Comparison of ENCODE assay signal across 1 fruit fly cellular context in the genomic region with DNA sequence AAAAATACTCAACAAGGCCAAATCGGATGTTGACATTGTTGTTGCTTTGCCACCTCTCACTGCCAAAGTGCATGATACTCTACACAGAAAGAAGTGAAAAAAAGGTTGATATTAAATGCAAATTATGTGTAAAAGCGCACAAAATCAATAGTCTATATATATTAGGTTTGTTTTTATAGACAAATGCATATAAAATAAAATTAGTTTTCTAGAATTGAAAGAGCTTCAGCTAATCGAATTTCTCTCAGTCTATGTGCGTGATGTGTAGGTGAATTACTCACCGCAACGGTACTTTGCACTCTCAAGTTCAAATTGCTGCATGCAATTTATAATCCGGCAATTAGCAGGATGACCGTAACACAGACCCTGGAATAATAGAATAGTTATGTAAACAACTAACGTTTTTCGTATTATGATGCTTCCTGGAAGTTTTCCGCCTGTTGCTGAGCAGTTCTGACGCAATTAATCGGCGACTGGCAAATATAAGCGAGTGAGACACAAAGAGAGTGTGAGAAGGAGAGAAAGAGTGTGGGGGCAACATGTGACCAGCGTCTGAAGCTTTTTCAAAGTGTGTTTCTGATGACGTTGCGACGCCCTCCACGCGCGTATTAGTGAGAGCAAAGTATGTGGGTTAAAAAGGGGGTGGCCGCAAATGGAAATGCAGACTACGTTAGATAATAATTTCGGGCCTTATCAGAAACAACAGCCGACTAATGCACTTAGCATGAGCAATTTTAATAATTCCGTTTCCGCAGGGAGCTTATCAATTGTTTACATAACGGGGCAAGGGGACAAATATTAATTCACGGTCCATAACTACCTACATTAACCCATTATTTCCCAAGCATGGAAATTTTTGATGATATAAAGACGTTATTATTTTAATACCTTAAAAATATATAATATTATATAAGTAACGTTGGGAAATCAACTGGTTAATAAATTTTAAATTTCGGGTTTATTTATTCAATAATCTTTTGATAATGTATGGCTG.
TF ChIP-seq lines count a peak whose summit lies in the region.

No protein-coding gene starts in this region.

TF ChIP-seq in whole organism, embryonic, 481 proteins besides CTCF, POLR2A, EP300 and RAD21 (continued from another document and continues in another):
- TF ChIP-seq dan (GFP tag; IDR thresholded peaks at IDR 0.05; lab: Robert Waterston, UW) (peak; percentile 86; the same call in 1 of the 2 replicates), CG42726 (GFP tag; IDR thresholded peaks at IDR 0.05; lab: Robert Waterston, UW; ENCODE audit: partially characterized antibody) (no peak), CG4820 (GFP tag; optimal IDR thresholded peaks at IDR 0.05; lab: Kevin White, UChicago) (peak; percentile 93), HLH54F (GFP tag; optimal IDR thresholded peaks at IDR 0.05; lab: Kevin White, UChicago) (peak; percentile 74), sima (GFP tag; optimal IDR thresholded peaks at IDR 0.05; lab: Kevin White, UChicago) (peak; percentile 42), z (GFP tag; IDR thresholded peaks at IDR 0.05; lab: Robert Waterston, UW) (peak; percentile 62), CG3838 (GFP tag; optimal IDR thresholded peaks at IDR 0.05; lab: Kevin White, UChicago) (peak; percentile 73), Meics (GFP tag; optimal IDR thresholded peaks at IDR 0.05; lab: Kevin White, UChicago) (peak; percentile 91), trem (tag; optimal IDR thresholded peaks at IDR 0.05; lab: Kevin White, UChicago) (peak; percentile 91), wor (GFP tag; IDR thresholded peaks at IDR 0.05; lab: Robert Waterston, UW) (peak; percentile 90), CG3281 (GFP tag; optimal IDR thresholded peaks at IDR 0.05; lab: Kevin White, UChicago) (peak; percentile 88), Sry-β (GFP tag; optimal IDR thresholded peaks at IDR 0.05; lab: Kevin White, UChicago) (peak; percentile 30), CG32767 (GFP tag; IDR thresholded peaks at IDR 0.05; lab: Robert Waterston, UW) (peak; percentile 92), Taf1 (GFP tag; IDR thresholded peaks at IDR 0.05; lab: Robert Waterston, UW) (peak; percentile 86), CG12104 (GFP tag; optimal IDR thresholded peaks at IDR 0.05; lab: Kevin White, UChicago) (peak; percentile 90), CG4328 (GFP tag; optimal IDR thresholded peaks at IDR 0.05; lab: Kevin White, UChicago) (peak; percentile 77), chif (GFP tag; optimal IDR thresholded peaks at IDR 0.05; lab: Kevin White, UChicago) (peak; percentile 59 to 87), CG8478 (optimal IDR thresholded peaks at IDR 0.05; lab: Kevin White, UChicago) (no peak), CG11723 (GFP tag; optimal IDR thresholded peaks at IDR 0.05; lab: Kevin White, UChicago) (peak; percentile 84), tx (GFP tag; optimal IDR thresholded peaks at IDR 0.05; lab: Kevin White, UChicago) (peak; percentile 55), mirr (GFP tag; optimal IDR thresholded peaks at IDR 0.05; lab: Kevin White, UChicago) (peak; percentile 16), CG17829 (tag; optimal IDR thresholded peaks at IDR 0.05; lab: Kevin White, UChicago) (peak; percentile 96), CG7556 (GFP tag; optimal IDR thresholded peaks at IDR 0.05; lab: Kevin White, UChicago) (peak; percentile 91), gsb-n (tag; optimal IDR thresholded peaks at IDR 0.05; lab: Kevin White, UChicago) (peak; percentile 88), CoRest (tag; optimal IDR thresholded peaks at IDR 0.05; lab: Kevin White, UChicago) (peak; percentile 93), sens-2 (GFP tag; IDR thresholded peaks at IDR 0.05; lab: Robert Waterston, UW) (peak; percentile 94), CG17328 (GFP tag; IDR thresholded peaks at IDR 0.05; lab: Robert Waterston, UW) (peak; percentile 96), CG13624 (GFP tag; optimal IDR thresholded peaks at IDR 0.05; lab: Kevin White, UChicago) (peak; percentile 70), kah (GFP tag; optimal IDR thresholded peaks at IDR 0.05; lab: Kevin White, UChicago) (peak; percentile 78), CG14860 (GFP tag; IDR thresholded peaks at IDR 0.05; lab: Robert Waterston, UW; ENCODE audit: partially characterized antibody) (no peak), luna (GFP tag; optimal IDR thresholded peaks at IDR 0.05; lab: Kevin White, UChicago) (no peak), gce (GFP tag; IDR thresholded peaks at IDR 0.05; lab: Robert Waterston, UW) (peak; percentile 92), Tbp (GFP tag; optimal IDR thresholded peaks at IDR 0.05; lab: Kevin White, UChicago) (no peak), H15 (GFP tag; IDR thresholded peaks at IDR 0.05; lab: Robert Waterston, UW) (peak; percentile 94), disco-r (GFP tag; optimal IDR thresholded peaks at IDR 0.05; lab: Kevin White, UChicago) (peak; percentile 71), Ssrp (tag; optimal IDR thresholded peaks at IDR 0.05; lab: Kevin White, UChicago) (peak; percentile 94), CG8924 (tag; optimal IDR thresholded peaks at IDR 0.05; lab: Kevin White, UChicago) (peak; percentile 88), CG10462 (GFP tag; optimal IDR thresholded peaks at IDR 0.05; lab: Kevin White, UChicago) (peak; percentile 86), Eip74EF (GFP tag; optimal IDR thresholded peaks at IDR 0.05; lab: Kevin White, UChicago) (peak in 1 of 2 experiments; percentile 94), CG2199 (GFP tag; IDR thresholded peaks at IDR 0.05; lab: Robert Waterston, UW) (peak; percentile 98), CG12942 (GFP tag; optimal IDR thresholded peaks at IDR 0.05; lab: Kevin White, UChicago) (peak; percentile 81), tin (GFP tag; optimal IDR thresholded peaks at IDR 0.05; lab: Kevin White, UChicago) (peak; percentile 92), CG17568 (GFP tag; optimal IDR thresholded peaks at IDR 0.05; lab: Kevin White, UChicago) (peak; percentile 81), CG4617 (GFP tag; optimal IDR thresholded peaks at IDR 0.05; lab: Kevin White, UChicago; ENCODE audit: borderline replicate concordance) (peak; percentile 58), gem (tag; optimal IDR thresholded peaks at IDR 0.05; lab: Kevin White, UChicago) (peak; percentile 92), CG6683 (GFP tag; optimal IDR thresholded peaks at IDR 0.05; lab: Kevin White, UChicago) (peak; percentile 82), CG10565 (GFP tag; optimal IDR thresholded peaks at IDR 0.05; lab: Kevin White, UChicago) (peak; percentile 69), CG8944 (GFP tag; optimal IDR thresholded peaks at IDR 0.05; lab: Kevin White, UChicago) (peak; percentile 52), HLH3B (GFP tag; IDR thresholded peaks at IDR 0.05; lab: Robert Waterston, UW) (peak; percentile 95), lmd (GFP tag; IDR thresholded peaks at IDR 0.05; lab: Robert Waterston, UW) (peak; percentile 90), gcm2 (GFP tag; optimal IDR thresholded peaks at IDR 0.05; lab: Kevin White, UChicago) (peak; percentile 71), Awh (GFP tag; IDR thresholded peaks at IDR 0.05; lab: Robert Waterston, UW) (peak; percentile 98), CG4424 (GFP tag; optimal IDR thresholded peaks at IDR 0.05; lab: Kevin White, UChicago) (peak; percentile 95), stwl (tag; optimal IDR thresholded peaks at IDR 0.05; lab: Kevin White, UChicago) (peak; percentile 22), CG3065 (GFP tag; optimal IDR thresholded peaks at IDR 0.05; lab: Kevin White, UChicago) (peak; percentile 78), schlank (tag; optimal IDR thresholded peaks at IDR 0.05; lab: Kevin White, UChicago) (peak; percentile 69), sug (tag; optimal IDR thresholded peaks at IDR 0.05; lab: Kevin White, UChicago) (peak; percentile 64), Asciz (GFP tag; optimal IDR thresholded peaks at IDR 0.05; lab: Kevin White, UChicago) (peak; percentile 95), Lhr (GFP tag; optimal IDR thresholded peaks at IDR 0.05; lab: Kevin White, UChicago) (peak; percentile 68), danr (GFP tag; IDR thresholded peaks at IDR 0.05; lab: Robert Waterston, UW) (peak; percentile 81), BEAF-32 (GFP tag; optimal IDR thresholded peaks at IDR 0.05; lab: Kevin White, UChicago) (no peak), Doc3 (GFP tag; IDR thresholded peaks at IDR 0.05; lab: Robert Waterston, UW; ENCODE audit: partially characterized antibody) (no peak), sqz (GFP tag; optimal IDR thresholded peaks at IDR 0.05; lab: Kevin White, UChicago) (peak; percentile 68), Blimp-1 (GFP tag; optimal IDR thresholded peaks at IDR 0.05; lab: Kevin White, UChicago) (peak; percentile 95), Ada2b (GFP tag; IDR thresholded peaks at IDR 0.05; lab: Robert Waterston, UW) (peak; percentile 87), CG1024 (GFP tag; IDR thresholded peaks at IDR 0.05; lab: Robert Waterston, UW) (peak; percentile 83), CG1647 (GFP tag; optimal IDR thresholded peaks at IDR 0.05; lab: Kevin White, UChicago) (peak; percentile 87), CG10209 (GFP tag; optimal IDR thresholded peaks at IDR 0.05; lab: Kevin White, UChicago) (peak; percentile 84), Elba2 (GFP tag; optimal IDR thresholded peaks at IDR 0.05; lab: Kevin White, UChicago) (peak; percentile 85), CG7745 (tag; optimal IDR thresholded peaks at IDR 0.05; lab: Kevin White, UChicago) (peak; percentile 7), zfh1 (GFP tag; IDR thresholded peaks at IDR 0.05; lab: Robert Waterston, UW) (peak; percentile 97), CG16813 (GFP tag; IDR thresholded peaks at IDR 0.05; lab: Robert Waterston, UW; ENCODE audit: partially characterized antibody) (no peak), Mrtf (GFP tag; IDR thresholded peaks at IDR 0.05; lab: Robert Waterston, UW) (peak; percentile 83; the same call in 1 of the 3 replicates), Camta (GFP tag; optimal IDR thresholded peaks at IDR 0.05; lab: Kevin White, UChicago) (peak; percentile 72), pnt (GFP tag; optimal IDR thresholded peaks at IDR 0.05; lab: Kevin White, UChicago) (peak; percentile 80), Atf3 (GFP tag; optimal IDR thresholded peaks at IDR 0.05; lab: Kevin White, UChicago) (peak; percentile 67), CG8290 (GFP tag; optimal IDR thresholded peaks at IDR 0.05; lab: Kevin White, UChicago) (peak; percentile 50), CG8290 (tag; optimal IDR thresholded peaks at IDR 0.05; lab: Kevin White, UChicago) (peak; percentile 16 to 26), sd (tag; optimal IDR thresholded peaks at IDR 0.05; lab: Kevin White, UChicago) (peak; percentile 51), CG2678 (tag; optimal IDR thresholded peaks at IDR 0.05; lab: Kevin White, UChicago) (peak; percentile 95), Spps (tag; optimal IDR thresholded peaks at IDR 0.05; lab: Kevin White, UChicago) (peak; percentile 91), CG3726 (GFP tag; IDR thresholded peaks at IDR 0.05; lab: Robert Waterston, UW) (peak; percentile 94), sob (GFP tag; IDR thresholded peaks at IDR 0.05; lab: Robert Waterston, UW) (peak; percentile 91), mld (GFP tag; IDR thresholded peaks at IDR 0.05; lab: Robert Waterston, UW; ENCODE audit: partially characterized antibody) (no peak), Sox102F (GFP tag; optimal IDR thresholded peaks at IDR 0.05; lab: Kevin White, UChicago) (peak; percentile 96), knrl (GFP tag; IDR thresholded peaks at IDR 0.05; lab: Robert Waterston, UW; ENCODE audit: partially characterized antibody) (no peak), CG13123 (GFP tag; optimal IDR thresholded peaks at IDR 0.05; lab: Kevin White, UChicago) (peak; percentile 81), Opbp (GFP tag; IDR thresholded peaks at IDR 0.05; lab: Robert Waterston, UW; ENCODE audit: partially characterized antibody) (no peak), CG6175 (GFP tag; IDR thresholded peaks at IDR 0.05; lab: Robert Waterston, UW) (peak; percentile 85), lbe (GFP tag; optimal IDR thresholded peaks at IDR 0.05; lab: Kevin White, UChicago) (peak; percentile 87), NC2β (GFP tag; optimal IDR thresholded peaks at IDR 0.05; lab: Kevin White, UChicago) (peak; percentile 61), run (tag; optimal IDR thresholded peaks at IDR 0.05; lab: Kevin White, UChicago) (peak; percentile 91), twi (tag; optimal IDR thresholded peaks at IDR 0.05; lab: Kevin White, UChicago) (peak; percentile 79), hb (GFP tag; IDR thresholded peaks at IDR 0.05; lab: Robert Waterston, UW; ENCODE audit: partially characterized antibody) (no peak), NC2α (GFP tag; optimal IDR thresholded peaks at IDR 0.05; lab: Kevin White, UChicago) (peak; percentile 74), dpn (GFP tag; optimal IDR thresholded peaks at IDR 0.05; lab: Kevin White, UChicago) (peak; percentile 69 to 87), CG2129 (GFP tag; IDR thresholded peaks at IDR 0.05; lab: Robert Waterston, UW; ENCODE audit: partially characterized antibody) (no peak), Nf-YB (GFP tag; optimal IDR thresholded peaks at IDR 0.05; lab: Kevin White, UChicago) (peak; percentile 60), Pdp1 (GFP tag; optimal IDR thresholded peaks at IDR 0.05; lab: Kevin White, UChicago) (peak; percentile 79 to 87), CG10366 (GFP tag; IDR thresholded peaks at IDR 0.05; lab: Robert Waterston, UW) (peak; percentile 95), lilli (GFP tag; optimal IDR thresholded peaks at IDR 0.05; lab: Kevin White, UChicago) (peak; percentile 88), stc (GFP tag; IDR thresholded peaks at IDR 0.05; lab: Robert Waterston, UW) (peak; percentile 97), hth (optimal IDR thresholded peaks at IDR 0.05; lab: Kevin White, UChicago) (no peak), ab (GFP tag; optimal IDR thresholded peaks at IDR 0.05; lab: Kevin White, UChicago) (no peak), so (GFP tag; IDR thresholded peaks at IDR 0.05; lab: Robert Waterston, UW) (peak; percentile 94), CG12071 (GFP tag; optimal IDR thresholded peaks at IDR 0.05; lab: Kevin White, UChicago) (peak; percentile 76), ems (GFP tag; optimal IDR thresholded peaks at IDR 0.05; lab: Kevin White, UChicago) (peak; percentile 78), CG10543 (GFP tag; optimal IDR thresholded peaks at IDR 0.05; lab: Kevin White, UChicago) (no peak), ssp (GFP tag; IDR thresholded peaks at IDR 0.05; lab: Robert Waterston, UW) (peak; percentile 88), CG11696 (GFP tag; IDR thresholded peaks at IDR 0.05; lab: Robert Waterston, UW) (peak; percentile 87), org-1 (GFP tag; optimal IDR thresholded peaks at IDR 0.05; lab: Kevin White, UChicago) (peak; percentile 59), slbo (GFP tag; IDR thresholded peaks at IDR 0.05; lab: Robert Waterston, UW) (peak; percentile 95), CG7839 (tag; optimal IDR thresholded peaks at IDR 0.05; lab: Kevin White, UChicago) (peak; percentile 94), CG8359 (GFP tag; optimal IDR thresholded peaks at IDR 0.05; lab: Kevin White, UChicago; ENCODE audit: borderline replicate concordance) (peak; percentile 85), CG9215 (GFP tag; IDR thresholded peaks at IDR 0.05; lab: Robert Waterston, UW) (peak; percentile 89), Bgb (GFP tag; IDR thresholded peaks at IDR 0.05; lab: Robert Waterston, UW; ENCODE audit: partially characterized antibody) (no peak), Fer1 (GFP tag; optimal IDR thresholded peaks at IDR 0.05; lab: Kevin White, UChicago) (peak; percentile 91)
